Fruit fly (Drosophila melanogaster) whole organism, embryonic: ENCODE data around the gene Arp3.
A peak's percentile ranks its signal among the peaks of the same experiment; 100 is the strongest.

Source experiments
- Atf3 ChIP-seq: fragments of 200-800 bp; sonication (Bioruptor generic); optimal IDR thresholded peaks from 3 replicates; lab custom pipeline; 2016; ENCODE audit warnings: missing biosample characterization, missing genetic modification characterization
- Bdp1 ChIP-seq: fragments of 200-800 bp; sonication (Bioruptor generic); optimal IDR thresholded peaks from 3 replicates; lab custom pipeline; 2016; ENCODE audit warnings: missing biosample characterization, missing genetic modification characterization
- BtbVII ChIP-seq: fragments of 200-800 bp; sonication (Bioruptor generic); optimal IDR thresholded peaks from 3 replicates; lab custom pipeline; 2017; ENCODE audit warnings: missing biosample characterization, mild to moderate bottlenecking, missing genetic modification characterization
- CG10366 ChIP-seq: fragments of 200-800 bp; sonication (Bioruptor generic); IDR thresholded peaks from 2 replicates; pipeline ENCODE4 v1.3.6; 2022; ENCODE audit warnings: missing biosample characterization, missing genetic modification characterization
- CG10543 ChIP-seq: fragments of 200-800 bp; sonication (Bioruptor generic); optimal IDR thresholded peaks from 3 replicates; lab custom pipeline; 2017; ENCODE audit warnings: missing biosample characterization, mild to moderate bottlenecking, missing genetic modification characterization, moderate library complexity
- CG10979 ChIP-seq: fragments of 200-800 bp; sonication (Bioruptor generic); optimal IDR thresholded peaks from 2 replicates; lab custom pipeline; 2018; ENCODE audit warnings: missing biosample characterization, mild to moderate bottlenecking, missing genetic modification characterization, moderate library complexity
- CG11085 ChIP-seq: fragments of 200-800 bp; sonication (Bioruptor generic); IDR thresholded peaks from 2 replicates; pipeline ENCODE4 v1.3.6; 2022; ENCODE audit warnings: missing biosample characterization, missing genetic modification characterization
- CG11695 ChIP-seq: fragments of 200-800 bp; sonication (Bioruptor generic); IDR thresholded peaks from 3 replicates; pipeline ENCODE4 v1.3.6; 2022; ENCODE audit warnings: missing biosample characterization, missing genetic modification characterization
- CG12104 ChIP-seq: fragments of 200-800 bp; sonication (Bioruptor generic); optimal IDR thresholded peaks from 3 replicates; lab custom pipeline; 2016; ENCODE audit warnings: missing biosample characterization, missing genetic modification characterization
- CG12236 ChIP-seq: fragments of 200-800 bp; sonication (Bioruptor generic); optimal IDR thresholded peaks from 2 replicates; lab custom pipeline; 2016; ENCODE audit warnings: missing biosample characterization, missing genetic modification characterization
- CG15269 ChIP-seq: fragments of 200-800 bp; sonication (Bioruptor generic); optimal IDR thresholded peaks from 2 replicates; lab custom pipeline; 2018; ENCODE audit warnings: missing biosample characterization, mild to moderate bottlenecking, missing genetic modification characterization, moderate library complexity
- CG1529 ChIP-seq: fragments of 200-800 bp; sonication (Bioruptor generic); optimal IDR thresholded peaks from 3 replicates; lab custom pipeline; 2018; ENCODE audit warnings: missing biosample characterization, missing genetic modification characterization
- CG15601 ChIP-seq: fragments of 200-800 bp; sonication (Bioruptor generic); optimal IDR thresholded peaks from 3 replicates; lab custom pipeline; 2019; ENCODE audit warnings: missing biosample characterization, mild to moderate bottlenecking, missing genetic modification characterization, moderate library complexity
- CG16779 ChIP-seq: fragments of 200-800 bp; sonication (Bioruptor generic); IDR thresholded peaks from 2 replicates; pipeline ENCODE4 v1.3.6; 2022; ENCODE audit warnings: missing biosample characterization, missing genetic modification characterization
- CG17328 ChIP-seq: fragments of 200-800 bp; sonication (Bioruptor generic); IDR thresholded peaks from 2 replicates; pipeline ENCODE4 v1.3.6; 2022; ENCODE audit warnings: missing biosample characterization, missing genetic modification characterization
- CG17361 ChIP-seq: fragments of 200-800 bp; sonication (Bioruptor generic); IDR thresholded peaks from 3 replicates; pipeline ENCODE4 v1.3.6; 2022; ENCODE audit warnings: missing biosample characterization, missing genetic modification characterization
- CG17829 ChIP-seq: fragments of 200-800 bp; optimal IDR thresholded peaks from 2 replicates; lab custom pipeline; 2019; ENCODE audit warnings: missing biosample characterization, mild to moderate bottlenecking, missing genetic modification characterization, moderate library complexity
- CG2712 ChIP-seq: fragments of 200-800 bp; optimal IDR thresholded peaks from 3 replicates; lab custom pipeline; 2019; ENCODE audit warnings: missing biosample characterization, mild to moderate bottlenecking, missing genetic modification characterization, moderate library complexity
- CG30403 ChIP-seq: fragments of 200-800 bp; sonication (Bioruptor generic); optimal IDR thresholded peaks from 3 replicates; lab custom pipeline; 2016; ENCODE audit warnings: missing biosample characterization, missing genetic modification characterization
- CG3163 ChIP-seq: fragments of 200-800 bp; sonication (Bioruptor generic); optimal IDR thresholded peaks from 3 replicates; lab custom pipeline; 2016; ENCODE audit warnings: missing biosample characterization, missing genetic modification characterization
- CG32772 ChIP-seq: fragments of 200-800 bp; sonication (Bioruptor generic); IDR thresholded peaks from 2 replicates; pipeline ENCODE4 v1.3.6; 2022; ENCODE audit warnings: missing biosample characterization, missing genetic modification characterization
- CG43689 ChIP-seq: fragments of 200-800 bp; sonication (Bioruptor generic); IDR thresholded peaks from 2 replicates; pipeline ENCODE4 v1.3.6; 2022; ENCODE audit warnings: missing biosample characterization, missing genetic modification characterization
- CG4404 ChIP-seq: fragments of 200-800 bp; sonication (Bioruptor generic); IDR thresholded peaks from 2 replicates; pipeline ENCODE4 v1.3.6; 2022; ENCODE audit warnings: missing biosample characterization, missing genetic modification characterization
- CG7271 ChIP-seq: fragments of 200-800 bp; sonication (Bioruptor generic); optimal IDR thresholded peaks from 2 replicates; lab custom pipeline; 2018; ENCODE audit warnings: missing biosample characterization, mild to moderate bottlenecking, missing genetic modification characterization, moderate library complexity
- CG7839 ChIP-seq: fragments of 200-800 bp; sonication (Bioruptor generic); optimal IDR thresholded peaks from 3 replicates; lab custom pipeline; 2018; ENCODE audit warnings: missing biosample characterization, mild to moderate bottlenecking, missing genetic modification characterization, moderate library complexity
- CG8478 ChIP-seq: fragments of >200 bp; optimal IDR thresholded peaks from 2 replicates; lab custom pipeline; 2018
- CG9797 ChIP-seq: fragments of 200-800 bp; sonication (Bioruptor generic); optimal IDR thresholded peaks from 3 replicates; lab custom pipeline; 2018; ENCODE audit warnings: missing biosample characterization, mild to moderate bottlenecking, missing genetic modification characterization
- CG9932 ChIP-seq: fragments of 200-800 bp; sonication (Bioruptor generic); IDR thresholded peaks from 2 replicates; pipeline ENCODE4 v1.3.6; 2022; ENCODE audit warnings: missing biosample characterization, missing genetic modification characterization
- Deaf1 ChIP-seq: fragments of 200-800 bp; optimal IDR thresholded peaks from 3 replicates; lab custom pipeline; 2019; ENCODE audit warnings: missing biosample characterization, mild to moderate bottlenecking, missing genetic modification characterization, moderate library complexity
- Fer1 ChIP-seq: fragments of 200-800 bp; sonication (Bioruptor generic); optimal IDR thresholded peaks from 2 replicates; lab custom pipeline; 2017; ENCODE audit warnings: missing biosample characterization, mild to moderate bottlenecking, missing genetic modification characterization
- Gug ChIP-seq: fragments of 200-800 bp; sonication (Bioruptor generic); IDR thresholded peaks from 4 replicates; pipeline ENCODE4 v1.3.6; 2022; ENCODE audit warnings: missing biosample characterization, missing genetic modification characterization
- H2.0 ChIP-seq: fragments of 200-800 bp; sonication (Bioruptor generic); IDR thresholded peaks from 2 replicates; pipeline ENCODE4 v1.3.6; 2022; ENCODE audit warnings: missing biosample characterization, missing genetic modification characterization
- HLH54F ChIP-seq: fragments of 200-800 bp; sonication (Bioruptor generic); optimal IDR thresholded peaks from 3 replicates; lab custom pipeline; 2016; ENCODE audit warnings: missing biosample characterization, missing genetic modification characterization
- Hr51 ChIP-seq, 2 experiments: fragments of 200-800 bp; sonication (Bioruptor generic); optimal IDR thresholded peaks; 2 replicates in 1 of 2; 3 replicates in 1 of 2; lab custom pipeline; 2016 to 2018; ENCODE audit warnings: missing biosample characterization in 2 of 2, missing genetic modification characterization in 2 of 2, mild to moderate bottlenecking in 1 of 2, moderate library complexity in 1 of 2
- Meics ChIP-seq: fragments of 200-800 bp; sonication (Bioruptor generic); optimal IDR thresholded peaks from 2 replicates; lab custom pipeline; 2017; ENCODE audit warnings: missing biosample characterization, mild to moderate bottlenecking, missing genetic modification characterization
- Six4 ChIP-seq: fragments of 200-800 bp; sonication (Bioruptor generic); optimal IDR thresholded peaks from 2 replicates; lab custom pipeline; 2016; ENCODE audit warnings: missing biosample characterization, missing genetic modification characterization
- br ChIP-seq: fragments of >200 bp; optimal IDR thresholded peaks from 2 replicates; lab custom pipeline; 2017
- cato ChIP-seq: fragments of 200-800 bp; sonication (Bioruptor generic); optimal IDR thresholded peaks from 2 replicates; lab custom pipeline; 2016; ENCODE audit warnings: missing biosample characterization, missing genetic modification characterization, borderline replicate concordance
- cg ChIP-seq: fragments of 200-800 bp; sonication (Bioruptor generic); optimal IDR thresholded peaks from 3 replicates; lab custom pipeline; 2019; ENCODE audit warnings: missing biosample characterization, mild to moderate bottlenecking, missing genetic modification characterization, moderate library complexity
- cwo ChIP-seq: fragments of 200-800 bp; sonication (Bioruptor generic); optimal IDR thresholded peaks from 3 replicates; lab custom pipeline; 2017; ENCODE audit warnings: missing biosample characterization, missing genetic modification characterization, mild to moderate bottlenecking, moderate library complexity, missing genetic modification reagents
- da ChIP-seq: fragments of 200-800 bp; sonication (Bioruptor generic); optimal IDR thresholded peaks from 2 replicates; lab custom pipeline; 2016; ENCODE audit warnings: missing biosample characterization, missing genetic modification characterization
- dimm ChIP-seq: fragments of 200-800 bp; sonication (Bioruptor generic); IDR thresholded peaks from 2 replicates; pipeline ENCODE4 v1.3.6; 2022; ENCODE audit warnings: missing biosample characterization, missing genetic modification characterization
- disco-r ChIP-seq: fragments of 200-800 bp; sonication (Bioruptor generic); optimal IDR thresholded peaks from 2 replicates; lab custom pipeline; 2016; ENCODE audit warnings: missing biosample characterization, missing genetic modification characterization
- dmrt99B ChIP-seq: fragments of 200-800 bp; sonication (Bioruptor generic); optimal IDR thresholded peaks from 2 replicates; lab custom pipeline; 2018; ENCODE audit warnings: missing biosample characterization, mild to moderate bottlenecking, missing genetic modification characterization, moderate library complexity
- dpn ChIP-seq, 2 experiments: fragments of 200-800 bp; sonication (Bioruptor generic); optimal IDR thresholded peaks; 3 replicates each; lab custom pipeline; 2016; ENCODE audit warnings: missing biosample characterization in 2 of 2, missing genetic modification characterization in 2 of 2
- lab ChIP-seq: fragments of 200-800 bp; sonication (Bioruptor generic); optimal IDR thresholded peaks from 3 replicates; lab custom pipeline; 2017; ENCODE audit warnings: missing biosample characterization, missing genetic modification characterization, mild to moderate bottlenecking, moderate library complexity, missing genetic modification reagents
- lilli ChIP-seq: fragments of 200-800 bp; sonication (Bioruptor generic); optimal IDR thresholded peaks from 3 replicates; lab custom pipeline; 2016; ENCODE audit warnings: missing biosample characterization, missing genetic modification characterization
- luna ChIP-seq: fragments of 200-800 bp; sonication (Bioruptor generic); optimal IDR thresholded peaks from 2 replicates; lab custom pipeline; 2016; ENCODE audit warnings: missing biosample characterization, missing genetic modification characterization
- odd ChIP-seq: fragments of 200-800 bp; sonication (Bioruptor generic); optimal IDR thresholded peaks from 2 replicates; lab custom pipeline; 2017; ENCODE audit warnings: missing biosample characterization, mild to moderate bottlenecking, missing genetic modification characterization
- peb ChIP-seq: fragments of 200-800 bp; sonication (Bioruptor generic); IDR thresholded peaks from 2 replicates; pipeline ENCODE4 v1.3.6; 2022; ENCODE audit warnings: missing biosample characterization, missing genetic modification characterization
- rib ChIP-seq: fragments of 200-800 bp; sonication (Bioruptor generic); IDR thresholded peaks from 2 replicates; pipeline ENCODE4 v1.3.6; 2022; ENCODE audit warnings: missing biosample characterization, missing genetic modification characterization
- tna ChIP-seq: fragments of 200-800 bp; sonication (Bioruptor generic); IDR thresholded peaks from 2 replicates; pipeline ENCODE4 v1.3.6; 2022; ENCODE audit warnings: missing biosample characterization, missing genetic modification characterization; ENCODE audit not compliant: partially characterized antibody
- zfh2 ChIP-seq: fragments of 200-800 bp; sonication (Bioruptor generic); optimal IDR thresholded peaks from 2 replicates; lab custom pipeline; 2016; ENCODE audit warnings: missing biosample characterization, missing genetic modification characterization

Gene Arp3

DNA sequence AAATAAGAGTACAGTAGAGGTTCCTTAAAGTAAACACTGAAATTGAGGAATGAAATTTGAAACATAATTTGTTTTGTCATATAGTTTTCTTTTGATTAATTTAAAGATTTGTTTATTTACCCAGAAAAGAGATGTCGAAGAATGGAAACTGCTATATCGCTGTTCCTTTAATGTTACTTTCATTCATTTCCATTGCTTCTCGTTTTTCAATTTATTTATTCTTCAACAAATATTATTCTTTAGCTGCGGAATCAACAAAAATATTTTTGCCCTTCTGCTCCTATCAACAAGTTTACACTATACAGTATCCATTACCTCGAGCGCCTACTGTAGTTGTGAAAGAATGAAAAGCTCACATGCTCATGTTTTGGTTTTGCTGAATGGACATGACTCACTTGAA, 39.5 kb downstream of the Arp3 start (continued):
- TF ChIP-seq Six4 (no peak), da (no peak), tna (GFP tag; lab: Robert Waterston, UW) (no peak), CG2712 (tag; lab: Kevin White, UChicago) (peak; percentile 40), CG15601 (tag; lab: Kevin White, UChicago) (no peak), CG8478 (lab: Kevin White, UChicago) (no peak), disco-r (no peak), Atf3 (GFP tag; lab: Kevin White, UChicago) (no peak), H2.0 (no peak), dimm (GFP tag; lab: Robert Waterston, UW) (no peak), zfh2 (GFP tag; lab: Kevin White, UChicago) (peak; percentile 29), peb (GFP tag; lab: Robert Waterston, UW) (no peak), CG43689 (GFP tag; lab: Robert Waterston, UW) (no peak), Bdp1 (no peak), CG9932 (GFP tag; lab: Robert Waterston, UW) (peak; percentile 43; the same call in 1 of the 2 replicates), CG30403 (GFP tag; lab: Kevin White, UChicago) (peak; percentile 31), BtbVII (GFP tag; lab: Kevin White, UChicago) (no peak), CG10366 (GFP tag; lab: Robert Waterston, UW) (no peak), CG32772 (GFP tag; lab: Robert Waterston, UW) (no peak), CG17361 (GFP tag; lab: Robert Waterston, UW) (0 out of 3 replicates have a peak, but pooled peaks have one; percentile 26), HLH54F (GFP tag; lab: Kevin White, UChicago) (no peak), Fer1 (GFP tag; lab: Kevin White, UChicago) (no peak), rib (GFP tag; lab: Robert Waterston, UW) (no peak), lilli (no peak), CG12104 (no peak), CG4404 (no peak), cg (GFP tag; lab: Kevin White, UChicago) (no peak), CG7271 (tag; lab: Kevin White, UChicago) (no peak), dpn (GFP tag; optimal IDR thresholded peaks at IDR 0.05; lab: Kevin White, UChicago) (peak in 1 of 2 experiments; percentile 21), CG11085 (no peak), CG1529 (GFP tag; lab: Kevin White, UChicago) (no peak), br (lab: Kevin White, UChicago) (no peak), odd (GFP tag; lab: Kevin White, UChicago) (no peak), CG10979 (peak; percentile 16), CG9797 (GFP tag; lab: Kevin White, UChicago) (no peak), Deaf1 (no peak), lab (GFP tag; lab: Kevin White, UChicago) (peak; percentile 32), CG15269 (tag; lab: Kevin White, UChicago) (no peak), dmrt99B (tag; lab: Kevin White, UChicago) (peak; percentile 43), CG7839 (peak; percentile 51), CG3163 (GFP tag; lab: Kevin White, UChicago) (no peak), cato (no peak), CG16779 (GFP tag; lab: Robert Waterston, UW) (no peak), CG12236 (GFP tag; lab: Kevin White, UChicago) (no peak), cwo (GFP tag; lab: Kevin White, UChicago) (peak; percentile 19), CG17328 (GFP tag; lab: Robert Waterston, UW) (no peak), luna (GFP tag; lab: Kevin White, UChicago) (no peak), Hr51 (GFP tag; optimal IDR thresholded peaks at IDR 0.05; lab: Kevin White, UChicago) (no peak), CG10543 (GFP tag; lab: Kevin White, UChicago) (no peak), CG17829 (tag; lab: Kevin White, UChicago) (no peak), Meics (GFP tag; lab: Kevin White, UChicago) (peak; percentile 1), Gug (GFP tag; lab: Robert Waterston, UW) (no peak), CG11695 (GFP tag; lab: Robert Waterston, UW) (0 out of 3 replicates have a peak, but pooled peaks have one; percentile 9)
